Worm (Caenorhabditis elegans) whole organism, L2 larva: Measurements from ENCODE around the gene Y39G8C.2.

Source experiments
- C34F6.9 ChIP-seq: fragments of 150-350 bp; optimal IDR thresholded peaks from 2 replicates; lab custom pipeline; 2014; ENCODE audit warnings: missing biosample characterization, missing genetic modification characterization
- F13H6.1 ChIP-seq: sonication (generic microtip); optimal IDR thresholded peaks from 2 replicates; lab custom pipeline; 2016; ENCODE audit warnings: missing genetic modification characterization, missing compliant biosample characterization
- R02D3.7 ChIP-seq: fragments of 150-350 bp; optimal IDR thresholded peaks from 2 replicates; lab custom pipeline; 2014; ENCODE audit warnings: missing biosample characterization, missing genetic modification characterization
- Y55F3AM.14 ChIP-seq: fragments of 200-800 bp; sonication (Bioruptor generic); optimal IDR thresholded peaks from 2 replicates; lab custom pipeline; 2018; ENCODE audit warnings: mild to moderate bottlenecking, missing genetic modification characterization, missing compliant biosample characterization
- ZK546.5 ChIP-seq: sonication (generic microtip); optimal IDR thresholded peaks from 2 replicates; lab custom pipeline; 2017; ENCODE audit warnings: missing biosample characterization, missing genetic modification characterization
- aly-2 ChIP-seq: fragments of 150-350 bp; optimal IDR thresholded peaks from 2 replicates; lab custom pipeline; 2014; ENCODE audit warnings: missing biosample characterization, missing genetic modification characterization
- ceh-82 ChIP-seq: fragments of 150-350 bp; optimal IDR thresholded peaks from 2 replicates; lab custom pipeline; 2014; ENCODE audit warnings: missing biosample characterization, missing genetic modification characterization
- dmd-4 ChIP-seq: sonication (generic microtip); optimal IDR thresholded peaks from 2 replicates; lab custom pipeline; 2017; ENCODE audit warnings: missing biosample characterization, missing genetic modification characterization
- elt-1 ChIP-seq: fragments of 150-350 bp; optimal IDR thresholded peaks from 2 replicates; lab custom pipeline; 2014; ENCODE audit warnings: missing biosample characterization, missing genetic modification characterization
- fos-1 ChIP-seq: fragments of 150-350 bp; optimal IDR thresholded peaks from 2 replicates; lab custom pipeline; 2014; ENCODE audit warnings: missing biosample characterization, missing genetic modification characterization
- gmeb-1 ChIP-seq: fragments of 150-350 bp; optimal IDR thresholded peaks from 2 replicates; lab custom pipeline; 2014; ENCODE audit warnings: missing biosample characterization, missing genetic modification characterization
- lin-13 ChIP-seq: fragments of 150-350 bp; optimal IDR thresholded peaks from 2 replicates; lab custom pipeline; 2014; ENCODE audit warnings: missing biosample characterization, missing genetic modification reagents, missing genetic modification characterization
- lin-39 ChIP-seq: fragments of 150-350 bp; optimal IDR thresholded peaks from 2 replicates; lab custom pipeline; 2014; ENCODE audit warnings: missing biosample characterization, missing genetic modification reagents, missing genetic modification characterization
- lsy-2 ChIP-seq, 2 experiments: fragments of 150-350 bp in 1 of 2; sonication (generic microtip) in 1 of 2; optimal IDR thresholded peaks; 2 replicates each; lab custom pipeline; 2014 to 2017; ENCODE audit warnings: missing biosample characterization in 2 of 2, missing genetic modification characterization in 2 of 2
- mab-5 ChIP-seq: fragments of 150-350 bp; optimal IDR thresholded peaks from 2 replicates; lab custom pipeline; 2014; ENCODE audit warnings: missing biosample characterization, missing genetic modification characterization
- mdl-1 ChIP-seq, 2 experiments: fragments of 150-350 bp in 1 of 2; sonication (generic microtip) in 1 of 2; optimal IDR thresholded peaks; 2 replicates each; lab custom pipeline; 2017; ENCODE audit warnings: missing biosample characterization in 2 of 2, missing genetic modification characterization in 2 of 2
- nhr-129 ChIP-seq: fragments of 150-350 bp; optimal IDR thresholded peaks from 2 replicates; lab custom pipeline; 2014; ENCODE audit warnings: missing biosample characterization, missing genetic modification characterization
- nhr-21 ChIP-seq: fragments of 150-350 bp; optimal IDR thresholded peaks from 2 replicates; lab custom pipeline; 2014; ENCODE audit warnings: missing biosample characterization, missing genetic modification characterization
- nhr-23 ChIP-seq: fragments of 150-350 bp; optimal IDR thresholded peaks from 2 replicates; lab custom pipeline; 2014; ENCODE audit warnings: missing biosample characterization, missing genetic modification reagents, missing genetic modification characterization
- nhr-237 ChIP-seq: fragments of 150-350 bp; optimal IDR thresholded peaks from 2 replicates; lab custom pipeline; 2014; ENCODE audit warnings: missing biosample characterization, missing genetic modification characterization
- nhr-25 ChIP-seq: fragments of 150-350 bp; sonication (generic microtip); optimal IDR thresholded peaks from 3 replicates; lab custom pipeline; 2014; ENCODE audit warnings: missing biosample characterization, missing genetic modification characterization
- nhr-6 ChIP-seq: fragments of 150-350 bp; optimal IDR thresholded peaks from 2 replicates; lab custom pipeline; 2014; ENCODE audit warnings: missing biosample characterization, missing genetic modification characterization
- nhr-77 ChIP-seq: fragments of 150-350 bp; optimal IDR thresholded peaks from 2 replicates; lab custom pipeline; 2014; ENCODE audit warnings: missing biosample characterization, missing genetic modification characterization
- peb-1 ChIP-seq: fragments of 150-350 bp; optimal IDR thresholded peaks from 2 replicates; lab custom pipeline; 2014; ENCODE audit warnings: missing biosample characterization, missing genetic modification characterization
- sem-4 ChIP-seq: fragments of 150-350 bp; optimal IDR thresholded peaks from 2 replicates; lab custom pipeline; 2014; ENCODE audit warnings: missing biosample characterization, missing genetic modification reagents, missing genetic modification characterization
- skn-1 ChIP-seq: sonication (generic microtip); optimal IDR thresholded peaks from 2 replicates; lab custom pipeline; 2017; ENCODE audit warnings: missing biosample characterization, missing genetic modification characterization
- sma-3 ChIP-seq: sonication (generic microtip); optimal IDR thresholded peaks from 2 replicates; lab custom pipeline; 2016; ENCODE audit warnings: missing genetic modification reagents, missing genetic modification characterization, missing compliant biosample characterization
- sma-9 ChIP-seq, 2 experiments: fragments of 150-350 bp in 1 of 2; sonication (generic microtip) in 1 of 2; optimal IDR thresholded peaks; 2 replicates each; lab custom pipeline; 2014 to 2016; ENCODE audit warnings: missing genetic modification characterization in 2 of 2, mild to moderate bottlenecking in 1 of 2, missing biosample characterization in 1 of 2, missing compliant biosample characterization in 1 of 2, missing genetic modification reagents in 1 of 2, moderate library complexity in 1 of 2
- snpc-4 ChIP-seq: fragments of 150-350 bp; optimal IDR thresholded peaks from 2 replicates; lab custom pipeline; 2014; ENCODE audit warnings: missing biosample characterization, missing genetic modification characterization
- unc-39 ChIP-seq: fragments of 150-350 bp; optimal IDR thresholded peaks from 2 replicates; lab custom pipeline; 2014; ENCODE audit warnings: missing biosample characterization, missing genetic modification characterization
- unc-55 ChIP-seq: fragments of 150-350 bp; sonication (generic microtip); optimal IDR thresholded peaks from 3 replicates; lab custom pipeline; 2014; ENCODE audit warnings: missing biosample characterization, missing genetic modification reagents, missing genetic modification characterization
- unc-62 ChIP-seq: fragments of 150-350 bp; optimal IDR thresholded peaks from 2 replicates; lab custom pipeline; 2014; ENCODE audit warnings: missing biosample characterization, missing genetic modification reagents, missing genetic modification characterization
- zag-1 ChIP-seq: fragments of 150-350 bp; optimal IDR thresholded peaks from 2 replicates; lab custom pipeline; 2014; ENCODE audit warnings: missing biosample characterization, missing genetic modification characterization
- ztf-11 ChIP-seq: sonication (generic microtip); optimal IDR thresholded peaks from 2 replicates; lab custom pipeline; 2017; ENCODE audit warnings: missing biosample characterization, missing genetic modification characterization
- ztf-4 ChIP-seq: fragments of 150-350 bp; optimal IDR thresholded peaks from 2 replicates; lab custom pipeline; 2014; ENCODE audit warnings: missing biosample characterization, missing genetic modification characterization

The Y39G8C.2 gene

ce11 chrII:14096814-14097213, 604 bp downstream of the Y39G8C.2 start:
- TF ChIP-seq lsy-2 (tag; optimal IDR thresholded peaks at IDR 0.05; lab: Kevin White, UChicago) (no peak), nhr-237 (tag; lab: Kevin White, UChicago) (no peak), nhr-23 (tag; lab: Kevin White, UChicago) (no peak), sem-4 (no peak), dmd-4 (tag; lab: Kevin White, UChicago) (no peak), ztf-11 (tag; lab: Kevin White, UChicago) (no peak), R02D3.7 (tag; lab: Kevin White, UChicago) (no peak), ceh-82 (tag; lab: Kevin White, UChicago) (no peak), elt-1 (tag; lab: Kevin White, UChicago) (no peak), peb-1 (tag; lab: Kevin White, UChicago) (no peak), ztf-4 (tag; lab: Kevin White, UChicago) (no peak), unc-39 (tag; lab: Kevin White, UChicago) (no peak), lin-13 (GFP tag; lab: Kevin White, UChicago) (no peak)

ce11 chrII:14095875-14096274, 1.5 kb downstream of the Y39G8C.2 start:
- TF ChIP-seq lin-39 (tag; lab: Kevin White, UChicago): no peak
- no peak for TF ChIP-seq lin-13 (GFP tag; lab: Kevin White, UChicago)
- TF ChIP-seq unc-55 (GFP tag; lab: Kevin White, UChicago): no peak
- no peak for TF ChIP-seq fos-1 (tag; lab: Kevin White, UChicago)
- no peak for TF ChIP-seq nhr-23 (tag; lab: Kevin White, UChicago)
- TF ChIP-seq zag-1: no peak
- no peak for TF ChIP-seq unc-62 (GFP tag; lab: Kevin White, UChicago)
- TF ChIP-seq nhr-77 (tag; lab: Kevin White, UChicago): no peak
- no peak for TF ChIP-seq nhr-25 (tag; lab: Kevin White, UChicago)
- TF ChIP-seq Y55F3AM.14: no peak
- no peak for TF ChIP-seq sma-9 (GFP tag; optimal IDR thresholded peaks at IDR 0.05; lab: Kevin White, UChicago)
- TF ChIP-seq sma-9 (tag; optimal IDR thresholded peaks at IDR 0.05; lab: Kevin White, UChicago): no peak

ce11 chrII:14094590-14094989, 2.8 kb downstream of the Y39G8C.2 start, which contains the start of gene col-87:
Gene col-87 (minus strand): TSS chrII:14094690.
- TF ChIP-seq mab-5 (tag; lab: Kevin White, UChicago) (no peak), C34F6.9 (no peak), gmeb-1 (tag; lab: Kevin White, UChicago) (no peak), Y55F3AM.14 (no peak), nhr-21 (tag; lab: Kevin White, UChicago) (no peak), nhr-23 (tag; lab: Kevin White, UChicago) (no peak), nhr-77 (tag; lab: Kevin White, UChicago) (no peak), fos-1 (tag; lab: Kevin White, UChicago) (no peak), snpc-4 (no peak), sma-3 (GFP tag; lab: Kevin White, UChicago) (no peak), mdl-1 (tag; optimal IDR thresholded peaks at IDR 0.05; lab: Kevin White, UChicago) (no peak), F13H6.1 (tag; lab: Kevin White, UChicago) (no peak)

- TF ChIP-seq nhr-129 (tag; lab: Kevin White, UChicago) (no peak), nhr-25 (tag; lab: Kevin White, UChicago) (no peak)
Observed at ce11 chrII:14091182-14091581, 6.2 kb downstream of the Y39G8C.2 start.

- TF ChIP-seq lin-13 (GFP tag; lab: Kevin White, UChicago) (no peak), peb-1 (tag; lab: Kevin White, UChicago) (no peak), nhr-25 (tag; lab: Kevin White, UChicago) (no peak), aly-2 (tag; lab: Kevin White, UChicago) (no peak), dmd-4 (tag; lab: Kevin White, UChicago) (no peak), ZK546.5 (tag; lab: Kevin White, UChicago) (no peak), elt-1 (tag; lab: Kevin White, UChicago) (no peak), Y55F3AM.14 (no peak), skn-1 (tag; lab: Kevin White, UChicago) (no peak), zag-1 (no peak), sma-9 (GFP tag; optimal IDR thresholded peaks at IDR 0.05; lab: Kevin White, UChicago) (no peak), sma-9 (tag; optimal IDR thresholded peaks at IDR 0.05; lab: Kevin White, UChicago) (no peak), unc-62 (GFP tag; lab: Kevin White, UChicago) (no peak), unc-55 (GFP tag; lab: Kevin White, UChicago) (no peak), nhr-6 (tag; lab: Kevin White, UChicago) (no peak)
Observed at ce11 chrII:14089796-14090372, 7.5 kb downstream of the Y39G8C.2 start.
